Worm (Caenorhabditis elegans) whole organism, mixed stage, embryonic: Measurements from ENCODE around the gene bkip-1.

Source experiments
- ceh-39 ChIP-seq: fragments of 150-350 bp; optimal IDR thresholded peaks from 2 replicates; lab custom pipeline; 2014; ENCODE audit warnings: missing biosample characterization, missing genetic modification characterization
- sptf-1 ChIP-seq: sonication (generic microtip); optimal IDR thresholded peaks from 2 replicates; lab custom pipeline; 2017; ENCODE audit warnings: mild to moderate bottlenecking, missing genetic modification characterization, moderate library complexity, missing compliant biosample characterization

DNA sequence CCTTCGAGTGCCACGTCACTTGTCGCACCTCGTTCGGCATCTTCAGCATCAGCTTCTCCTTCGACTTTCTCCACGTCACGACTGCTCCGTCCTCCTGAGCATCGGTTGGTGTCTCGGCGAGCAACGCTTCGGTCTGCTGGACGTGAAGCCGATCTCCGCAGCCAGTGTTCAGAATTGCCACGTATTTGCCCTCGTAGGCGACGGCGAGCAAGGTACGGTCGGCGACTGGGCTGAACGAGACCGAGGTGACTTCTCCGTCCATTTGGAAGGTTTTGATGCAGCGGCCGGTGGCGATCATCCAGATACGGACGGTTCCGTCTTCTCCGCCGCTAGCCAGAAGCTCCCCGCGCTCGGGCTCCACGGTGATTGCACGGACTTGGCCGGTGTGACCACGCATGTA, 51.2 kb downstream of the bkip-1 start:
- TF ChIP-seq sptf-1 (tag; lab: Kevin White, UChicago) = no peak
- TF ChIP-seq ceh-39 = no peak
